Fruit fly (Drosophila melanogaster) whole organism, embryonic: ENCODE results near the gene CG6983.

ENCODE experiments used
- Atf-2 ChIP-seq: fragments of 200-800 bp; sonication (Bioruptor generic); optimal IDR thresholded peaks from 2 replicates; lab custom pipeline; 2016; ENCODE audit warnings: missing biosample characterization, missing genetic modification characterization
- CG10431 ChIP-seq: fragments of 200-800 bp; sonication (Bioruptor generic); optimal IDR thresholded peaks from 3 replicates; lab custom pipeline; 2018; ENCODE audit warnings: missing biosample characterization, mild to moderate bottlenecking, missing genetic modification characterization
- CG11456 ChIP-seq: fragments of 200-800 bp; sonication (Bioruptor generic); IDR thresholded peaks from 3 replicates; pipeline ENCODE4 v1.3.6; 2022; ENCODE audit warnings: missing biosample characterization, missing genetic modification characterization
- CG12236 ChIP-seq: fragments of 200-800 bp; sonication (Bioruptor generic); optimal IDR thresholded peaks from 2 replicates; lab custom pipeline; 2016; ENCODE audit warnings: missing biosample characterization, missing genetic modification characterization
- CG13624 ChIP-seq: fragments of 200-800 bp; sonication (Bioruptor generic); optimal IDR thresholded peaks from 2 replicates; lab custom pipeline; 2016; ENCODE audit warnings: missing biosample characterization, missing genetic modification characterization
- CG13775 ChIP-seq: fragments of 200-800 bp; sonication (Bioruptor generic); optimal IDR thresholded peaks from 3 replicates; lab custom pipeline; 2017; ENCODE audit warnings: missing biosample characterization, mild to moderate bottlenecking, missing genetic modification characterization
- CG14014 ChIP-seq: fragments of 200-800 bp; sonication (Bioruptor generic); IDR thresholded peaks from 2 replicates; pipeline ENCODE4 v1.3.6; 2022; ENCODE audit warnings: missing biosample characterization, missing genetic modification characterization
- CG15011 ChIP-seq: fragments of 200-800 bp; sonication (Bioruptor generic); optimal IDR thresholded peaks from 3 replicates; lab custom pipeline; 2018; ENCODE audit warnings: missing biosample characterization, mild to moderate bottlenecking, missing genetic modification characterization
- CG15073 ChIP-seq: fragments of 200-800 bp; sonication (Bioruptor generic); optimal IDR thresholded peaks from 2 replicates; lab custom pipeline; 2016; ENCODE audit warnings: missing biosample characterization, missing genetic modification characterization
- CG15696 ChIP-seq: fragments of 200-800 bp; sonication (Bioruptor generic); optimal IDR thresholded peaks from 2 replicates; lab custom pipeline; 2019; ENCODE audit warnings: missing biosample characterization, mild to moderate bottlenecking, missing genetic modification characterization, moderate library complexity
- CG17385 ChIP-seq: fragments of 200-800 bp; sonication (Bioruptor generic); optimal IDR thresholded peaks from 3 replicates; lab custom pipeline; 2018; ENCODE audit warnings: missing biosample characterization, mild to moderate bottlenecking, missing genetic modification characterization
- CG2202 ChIP-seq: fragments of 200-800 bp; sonication (Bioruptor generic); optimal IDR thresholded peaks from 2 replicates; lab custom pipeline; 2018; ENCODE audit warnings: missing biosample characterization, mild to moderate bottlenecking, missing genetic modification characterization
- CG30403 ChIP-seq: fragments of 200-800 bp; sonication (Bioruptor generic); optimal IDR thresholded peaks from 3 replicates; lab custom pipeline; 2016; ENCODE audit warnings: missing biosample characterization, missing genetic modification characterization
- CG3847 ChIP-seq: fragments of 200-800 bp; sonication (Bioruptor generic); IDR thresholded peaks from 2 replicates; pipeline ENCODE4 v1.3.6; 2022; ENCODE audit warnings: missing biosample characterization, missing genetic modification characterization
- CG4730 ChIP-seq: fragments of 200-800 bp; sonication (Bioruptor generic); IDR thresholded peaks from 2 replicates; pipeline ENCODE4 v1.3.6; 2022; ENCODE audit warnings: missing biosample characterization, missing genetic modification characterization
- CG4854 ChIP-seq: fragments of 200-800 bp; sonication (Bioruptor generic); optimal IDR thresholded peaks from 2 replicates; lab custom pipeline; 2016; ENCODE audit warnings: missing biosample characterization, missing genetic modification characterization, inconsistent platforms
- CG6254 ChIP-seq: fragments of 200-800 bp; sonication (Bioruptor generic); optimal IDR thresholded peaks from 3 replicates; lab custom pipeline; 2017; ENCODE audit warnings: mild to moderate bottlenecking, missing biosample characterization, missing genetic modification reagents, missing genetic modification characterization
- CG7786 ChIP-seq: fragments of 200-800 bp; sonication (Bioruptor generic); optimal IDR thresholded peaks from 2 replicates; lab custom pipeline; 2016; ENCODE audit warnings: missing biosample characterization, missing genetic modification characterization
- Dip3 ChIP-seq: fragments of 200-800 bp; sonication (Bioruptor generic); optimal IDR thresholded peaks from 3 replicates; lab custom pipeline; 2016; ENCODE audit warnings: missing biosample characterization, missing genetic modification characterization
- E2f2 ChIP-seq: fragments of 200-800 bp; sonication (Bioruptor generic); IDR thresholded peaks from 2 replicates; pipeline ENCODE4 v1.3.6; 2022; ENCODE audit warnings: missing biosample characterization, missing genetic modification characterization
- Ets97D ChIP-seq: fragments of 200-800 bp; sonication (Bioruptor generic); optimal IDR thresholded peaks from 3 replicates; lab custom pipeline; 2016; ENCODE audit warnings: missing biosample characterization, missing genetic modification characterization
- HLHmδ ChIP-seq: fragments of 200-800 bp; sonication (Bioruptor generic); optimal IDR thresholded peaks from 2 replicates; lab custom pipeline; 2018; ENCODE audit warnings: missing biosample characterization, mild to moderate bottlenecking, missing genetic modification characterization, moderate library complexity
- Hmr ChIP-seq: fragments of 200-800 bp; sonication (Bioruptor generic); optimal IDR thresholded peaks from 3 replicates; lab custom pipeline; 2017; ENCODE audit warnings: mild to moderate bottlenecking, missing biosample characterization, missing genetic modification reagents, missing genetic modification characterization
- Lhr ChIP-seq: fragments of 200-800 bp; sonication (Bioruptor generic); optimal IDR thresholded peaks from 3 replicates; lab custom pipeline; 2017; ENCODE audit warnings: mild to moderate bottlenecking, missing biosample characterization, missing genetic modification reagents, missing genetic modification characterization
- Mad ChIP-seq: fragments of 200-800 bp; sonication (Bioruptor generic); optimal IDR thresholded peaks from 2 replicates; lab custom pipeline; 2016; ENCODE audit warnings: missing biosample characterization, missing genetic modification characterization
- Max ChIP-seq: fragments of 200-800 bp; sonication (Bioruptor generic); optimal IDR thresholded peaks from 2 replicates; lab custom pipeline; 2016; ENCODE audit warnings: missing biosample characterization, mild to moderate bottlenecking, missing genetic modification characterization
- NC2α ChIP-seq: fragments of 200-800 bp; sonication (Bioruptor generic); optimal IDR thresholded peaks from 2 replicates; lab custom pipeline; 2016; ENCODE audit warnings: missing biosample characterization, missing genetic modification characterization
- Nf-YA ChIP-seq: fragments of 200-800 bp; sonication (Bioruptor generic); IDR thresholded peaks from 2 replicates; pipeline ENCODE4 v1.3.6; 2022; ENCODE audit warnings: missing biosample characterization, missing genetic modification characterization
- Poxn ChIP-seq: fragments of 200-800 bp; sonication (Bioruptor generic); IDR thresholded peaks from 2 replicates; pipeline ENCODE4 v1.3.6; 2022; ENCODE audit warnings: missing biosample characterization, missing genetic modification characterization
- Sry-δ ChIP-seq: fragments of 200-800 bp; sonication (Bioruptor generic); optimal IDR thresholded peaks from 2 replicates; lab custom pipeline; 2016; ENCODE audit warnings: missing biosample characterization, missing genetic modification characterization
- Stat92E ChIP-seq, 3 experiments: fragments of >200 bp in 2 of 3; fragments of 200-800 bp in 1 of 3; sonication (Bioruptor generic) in 1 of 3; optimal IDR thresholded peaks; 2 replicates each; lab custom pipeline; 2017 to 2019; ENCODE audit warnings: missing biosample characterization in 3 of 3, missing genetic modification characterization in 3 of 3, mild to moderate bottlenecking in 1 of 3, moderate library complexity in 1 of 3
- TFAM ChIP-seq: fragments of 200-800 bp; sonication (Bioruptor generic); optimal IDR thresholded peaks from 2 replicates; lab custom pipeline; 2017; ENCODE audit warnings: missing biosample characterization, missing genetic modification characterization, inconsistent platforms
- amos ChIP-seq: fragments of 200-800 bp; sonication (Bioruptor generic); IDR thresholded peaks from 2 replicates; pipeline ENCODE4 v1.3.6; 2022; ENCODE audit warnings: missing biosample characterization, missing genetic modification characterization; ENCODE audit not compliant: partially characterized antibody
- bbx ChIP-seq: fragments of 200-800 bp; sonication (Bioruptor generic); IDR thresholded peaks from 2 replicates; pipeline ENCODE4 v1.3.6; 2022; ENCODE audit warnings: missing biosample characterization, missing genetic modification characterization; ENCODE audit not compliant: partially characterized antibody
- bcd ChIP-seq: fragments of 200-800 bp; sonication (Bioruptor generic); optimal IDR thresholded peaks from 2 replicates; lab custom pipeline; 2017; ENCODE audit warnings: missing biosample characterization, mild to moderate bottlenecking, missing genetic modification characterization
- exex ChIP-seq: fragments of 200-800 bp; sonication (Bioruptor generic); optimal IDR thresholded peaks from 4 replicates; lab custom pipeline; 2018; ENCODE audit warnings: missing biosample characterization, mild to moderate bottlenecking, missing genetic modification characterization, moderate library complexity
- fd3F ChIP-seq: fragments of 200-800 bp; sonication (Bioruptor generic); optimal IDR thresholded peaks from 2 replicates; lab custom pipeline; 2018; ENCODE audit warnings: missing biosample characterization, mild to moderate bottlenecking, missing genetic modification characterization, moderate library complexity
- kay ChIP-seq: fragments of 200-800 bp; sonication (Bioruptor generic); optimal IDR thresholded peaks from 2 replicates; lab custom pipeline; 2016; ENCODE audit warnings: missing biosample characterization, missing genetic modification characterization
- kni ChIP-seq: fragments of 200-800 bp; sonication (Bioruptor generic); optimal IDR thresholded peaks from 3 replicates; lab custom pipeline; 2017; ENCODE audit warnings: mild to moderate bottlenecking, missing biosample characterization, missing genetic modification reagents, missing genetic modification characterization
- lab ChIP-seq: fragments of 200-800 bp; sonication (Bioruptor generic); optimal IDR thresholded peaks from 3 replicates; lab custom pipeline; 2017; ENCODE audit warnings: missing biosample characterization, missing genetic modification characterization, mild to moderate bottlenecking, moderate library complexity, missing genetic modification reagents
- lbe ChIP-seq: fragments of 200-800 bp; sonication (Bioruptor generic); optimal IDR thresholded peaks from 2 replicates; lab custom pipeline; 2016; ENCODE audit warnings: missing biosample characterization, mild to moderate bottlenecking, missing genetic modification characterization
- lov ChIP-seq, 2 experiments: fragments of 200-800 bp in 1 of 2; fragments of >200 bp in 1 of 2; sonication (Bioruptor generic) in 1 of 2; IDR thresholded peaks in 1 of 2; optimal IDR thresholded peaks in 1 of 2; 2 replicates in 1 of 2; 3 replicates in 1 of 2; pipeline versions ENCODE4 v1.3.6 to Lab custom; 2017 to 2022; ENCODE audit warnings: missing biosample characterization in 1 of 2, missing genetic modification characterization in 1 of 2
- mam ChIP-seq: fragments of 200-800 bp; sonication (Bioruptor generic); optimal IDR thresholded peaks from 3 replicates; lab custom pipeline; 2016; ENCODE audit warnings: missing biosample characterization, missing genetic modification characterization
- pb ChIP-seq: fragments of 200-800 bp; sonication (Bioruptor generic); optimal IDR thresholded peaks from 3 replicates; lab custom pipeline; 2016; ENCODE audit warnings: missing biosample characterization, missing genetic modification characterization
- pros ChIP-seq: fragments of 200-800 bp; sonication (Bioruptor generic); optimal IDR thresholded peaks from 3 replicates; lab custom pipeline; 2019; ENCODE audit warnings: missing biosample characterization, mild to moderate bottlenecking, missing genetic modification characterization, moderate library complexity
- pum ChIP-seq: fragments of 200-800 bp; sonication (Bioruptor generic); optimal IDR thresholded peaks from 2 replicates; lab custom pipeline; 2016; ENCODE audit warnings: missing biosample characterization, missing genetic modification characterization
- ssp ChIP-seq: fragments of 200-800 bp; sonication (Bioruptor generic); IDR thresholded peaks from 2 replicates; pipeline ENCODE4 v1.3.6; 2022; ENCODE audit warnings: missing biosample characterization, missing genetic modification characterization
- vvl ChIP-seq: fragments of 200-800 bp; sonication (Bioruptor generic); IDR thresholded peaks from 2 replicates; pipeline ENCODE4 v1.3.6; 2022; ENCODE audit warnings: missing biosample characterization, missing genetic modification characterization

CG6983 gene

DNA sequence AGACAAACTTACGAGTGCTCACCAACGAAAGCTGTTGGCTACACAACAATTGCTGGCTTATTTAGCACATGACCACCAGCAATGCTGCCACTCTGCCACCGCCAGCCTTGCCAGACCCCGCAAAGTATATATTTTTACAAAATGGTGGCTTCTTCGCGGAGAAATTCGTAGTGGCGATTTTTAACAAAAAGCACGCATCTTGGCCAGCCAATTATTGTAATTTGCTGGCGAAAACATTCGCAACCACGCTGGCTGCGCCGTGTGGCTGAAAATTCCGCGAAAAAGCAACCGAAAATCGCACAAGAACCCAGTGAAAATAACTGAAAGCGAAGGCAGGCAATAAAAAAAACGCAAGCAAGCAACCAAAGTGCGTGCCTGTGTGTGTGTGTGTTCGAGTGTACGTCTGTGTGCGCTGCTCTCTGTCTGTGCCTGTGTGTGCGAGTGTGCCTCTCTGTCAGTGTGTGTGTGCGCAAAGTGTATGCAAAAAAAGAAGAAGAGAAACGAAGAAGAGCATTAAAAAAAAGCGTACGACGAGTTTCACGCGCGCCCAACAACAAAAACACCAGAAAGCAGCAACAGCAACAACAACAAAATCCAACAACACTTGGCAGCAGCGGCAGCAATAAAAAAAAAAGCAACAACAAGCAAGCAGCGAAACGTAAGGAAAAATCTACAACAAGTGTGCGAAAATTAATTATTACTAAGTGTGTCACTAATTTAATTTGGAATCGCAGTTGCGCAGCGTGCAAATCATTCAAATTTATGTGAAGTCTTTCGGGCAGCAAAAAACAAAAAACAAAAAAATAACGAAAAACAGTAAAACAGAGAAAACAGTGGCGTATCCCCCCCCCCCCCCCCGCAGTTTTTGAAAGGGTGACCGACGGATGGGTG is 868 bp upstream of the CG6983 start, which contains the start of gene Gug (continued):
- TF ChIP-seq Max (GFP tag; lab: Kevin White, UChicago) (no peak), CG15696 (no peak), Mad (no peak), Stat92E (GFP tag; optimal IDR thresholded peaks at IDR 0.05; lab: Kevin White, UChicago) (peak in 1 of 3 experiments; percentile 53), pb (GFP tag; lab: Kevin White, UChicago) (no peak), lov (optimal IDR thresholded peaks at IDR 0.05; lab: Kevin White, UChicago) (peak; percentile 2), lov (GFP tag; IDR thresholded peaks at IDR 0.05; lab: Robert Waterston, UW) (no peak), Ets97D (peak; percentile 78), CG17385 (peak; percentile 96), mam (GFP tag; lab: Kevin White, UChicago) (no peak), Nf-YA (GFP tag; lab: Robert Waterston, UW) (no peak), CG14014 (GFP tag; lab: Robert Waterston, UW) (no peak), exex (tag; lab: Kevin White, UChicago) (no peak), kay (GFP tag; lab: Kevin White, UChicago) (no peak), CG15073 (GFP tag; lab: Kevin White, UChicago) (no peak), CG13624 (GFP tag; lab: Kevin White, UChicago) (peak; percentile 10), CG4730 (no peak), pum (no peak), CG12236 (no peak), fd3F (GFP tag; lab: Kevin White, UChicago) (no peak), E2f2 (no peak), CG3847 (GFP tag; lab: Robert Waterston, UW) (peak; percentile 57), Lhr (GFP tag; lab: Kevin White, UChicago) (peak; percentile 42), TFAM (GFP tag; lab: Kevin White, UChicago) (no peak), CG30403 (GFP tag; lab: Kevin White, UChicago) (no peak), Atf-2 (GFP tag; lab: Kevin White, UChicago) (no peak), CG4854 (GFP tag; lab: Kevin White, UChicago) (no peak), lbe (GFP tag; lab: Kevin White, UChicago) (no peak), vvl (GFP tag; lab: Robert Waterston, UW) (peak; percentile 20), bcd (GFP tag; lab: Kevin White, UChicago) (no peak), pros (peak; percentile 45), bbx (GFP tag; lab: Robert Waterston, UW) (no peak), Sry-δ (no peak), amos (peak; percentile 13), Hmr (GFP tag; lab: Kevin White, UChicago) (no peak), ssp (peak; percentile 20; the same call in 1 of the 2 replicates), CG11456 (GFP tag; lab: Robert Waterston, UW) (no peak), lab (GFP tag; lab: Kevin White, UChicago) (no peak), CG2202 (tag; lab: Kevin White, UChicago) (no peak), kni (GFP tag; lab: Kevin White, UChicago) (peak; percentile 15), CG6254 (GFP tag; lab: Kevin White, UChicago) (no peak), CG10431 (no peak), CG15011 (GFP tag; lab: Kevin White, UChicago) (no peak), Dip3 (GFP tag; lab: Kevin White, UChicago) (no peak), Poxn (GFP tag; lab: Robert Waterston, UW) (no peak), HLHmδ (GFP tag; lab: Kevin White, UChicago) (peak; percentile 40), CG7786 (GFP tag; lab: Kevin White, UChicago) (no peak), NC2α (GFP tag; lab: Kevin White, UChicago) (no peak), CG13775 (no peak)
